Worm (Caenorhabditis elegans): ENCODE data around the gene mrg-1.

DNA sequence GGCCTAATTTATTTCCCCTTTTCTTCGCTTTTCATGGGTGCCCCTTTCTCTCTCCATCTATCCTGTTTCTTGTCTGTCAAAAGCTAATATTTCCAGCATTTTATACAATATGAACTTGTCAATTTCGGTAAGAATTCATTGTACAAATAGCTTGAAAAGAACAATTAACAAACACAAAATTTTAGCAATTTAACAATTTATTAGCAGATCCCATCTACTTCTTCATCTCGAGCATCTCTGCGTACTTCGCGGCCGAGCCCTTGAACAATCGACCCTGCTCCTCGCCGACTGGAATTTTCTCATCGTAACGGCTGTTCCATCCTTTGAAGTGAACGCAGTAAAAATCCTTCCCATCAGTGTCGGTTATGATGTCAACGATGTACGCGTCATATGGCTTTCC is 1.2 kb upstream of the mrg-1 start:
- no peak for TF ChIP-seq fkh-10 (GFP tag; optimal IDR thresholded peaks at IDR 0.05)
- TF ChIP-seq lir-3 (tag; optimal IDR thresholded peaks at IDR 0.05): no peak
- no peak for TF ChIP-seq zip-2 (tag; optimal IDR thresholded peaks at IDR 0.05)
- TF ChIP-seq nhr-11 (tag; optimal IDR thresholded peaks at IDR 0.05): no peak
- TF ChIP-seq hlh-11 (tag; optimal IDR thresholded peaks at IDR 0.05): no peak
- no peak for TF ChIP-seq mes-2 (tag; optimal IDR thresholded peaks at IDR 0.05; ENCODE audit: poor library complexity, severe bottlenecking)
